Fruit fly (Drosophila melanogaster) whole organism, adult: ENCODE results near the gene CG9368.

Experiments used
- CG11617 ChIP-seq: fragments of 200-800 bp; sonication (Bioruptor generic); optimal IDR thresholded peaks from 2 replicates; lab custom pipeline; 2017; ENCODE audit warnings: mild to moderate bottlenecking, missing biosample characterization, missing genetic modification reagents, missing genetic modification characterization
- CG12768 ChIP-seq: fragments of 200-800 bp; sonication (Bioruptor generic); optimal IDR thresholded peaks from 2 replicates; lab custom pipeline; 2017; ENCODE audit warnings: missing biosample characterization, missing genetic modification characterization, mild to moderate bottlenecking, moderate library complexity, missing genetic modification reagents
- CG14711 ChIP-seq: fragments of 200-800 bp; sonication (Bioruptor generic); optimal IDR thresholded peaks from 2 replicates; lab custom pipeline; 2018; ENCODE audit warnings: missing biosample characterization, mild to moderate bottlenecking, missing genetic modification characterization, moderate library complexity
- CG1620 ChIP-seq: fragments of 200-800 bp; sonication (Bioruptor generic); optimal IDR thresholded peaks from 2 replicates; lab custom pipeline; 2016; ENCODE audit warnings: missing biosample characterization, missing genetic modification characterization
- CG33017 ChIP-seq: fragments of 200-800 bp; sonication (Bioruptor generic); optimal IDR thresholded peaks from 2 replicates; lab custom pipeline; 2018; ENCODE audit warnings: missing biosample characterization, mild to moderate bottlenecking, missing genetic modification characterization, moderate library complexity
- CG5204 ChIP-seq: fragments of 200-800 bp; sonication (Bioruptor generic); optimal IDR thresholded peaks from 2 replicates; lab custom pipeline; 2016; ENCODE audit warnings: missing biosample characterization, missing genetic modification characterization
- CG7045 ChIP-seq: fragments of 200-800 bp; sonication (Bioruptor generic); optimal IDR thresholded peaks from 2 replicates; lab custom pipeline; 2017; ENCODE audit warnings: missing biosample characterization, mild to moderate bottlenecking, missing genetic modification characterization
- CG7101 ChIP-seq: fragments of 200-800 bp; sonication (Bioruptor generic); optimal IDR thresholded peaks from 2 replicates; lab custom pipeline; 2018; ENCODE audit warnings: missing biosample characterization, mild to moderate bottlenecking, missing genetic modification characterization, moderate library complexity
- Clk ChIP-seq: fragments of 200-800 bp; sonication (Bioruptor generic); optimal IDR thresholded peaks from 2 replicates; lab custom pipeline; 2017; ENCODE audit warnings: missing biosample characterization, missing genetic modification characterization
- Crg-1 ChIP-seq: fragments of 200-800 bp; sonication (Bioruptor generic); optimal IDR thresholded peaks from 2 replicates; lab custom pipeline; 2016; ENCODE audit warnings: missing biosample characterization, missing genetic modification characterization
- Hr96 ChIP-seq: fragments of 200-800 bp; sonication (Bioruptor generic); optimal IDR thresholded peaks from 2 replicates; lab custom pipeline; 2016; ENCODE audit warnings: missing biosample characterization, missing genetic modification characterization
- Mnt ChIP-seq: fragments of 200-800 bp; sonication (Bioruptor generic); optimal IDR thresholded peaks from 2 replicates; lab custom pipeline; 2016; ENCODE audit warnings: missing biosample characterization, mild to moderate bottlenecking, missing genetic modification characterization
- bab1 ChIP-seq: fragments of 200-800 bp; sonication (Bioruptor generic); optimal IDR thresholded peaks from 3 replicates; lab custom pipeline; 2019; ENCODE audit warnings: missing biosample characterization, mild to moderate bottlenecking, missing genetic modification characterization, moderate library complexity
- cic ChIP-seq: fragments of 200-800 bp; sonication (Bioruptor generic); optimal IDR thresholded peaks from 2 replicates; lab custom pipeline; 2017; ENCODE audit warnings: missing biosample characterization, mild to moderate bottlenecking, missing genetic modification characterization, moderate library complexity
- cnc ChIP-seq, 2 experiments: fragments of >200 bp; optimal IDR thresholded peaks; 2 replicates each; lab custom pipeline; 2017
- kay ChIP-seq: fragments of 200-800 bp; sonication (Bioruptor generic); peaks from one replicate; lab custom pipeline; 2016; ENCODE audit warnings: missing biosample characterization, missing genetic modification characterization, borderline replicate concordance
- ovo ChIP-seq: fragments of 200-800 bp; sonication (Bioruptor generic); optimal IDR thresholded peaks from 2 replicates; lab custom pipeline; 2016; ENCODE audit warnings: missing biosample characterization, missing genetic modification characterization
- pad ChIP-seq: fragments of 200-800 bp; sonication (Bioruptor generic); optimal IDR thresholded peaks from 3 replicates; lab custom pipeline; 2017; ENCODE audit warnings: missing biosample characterization, missing genetic modification characterization, mild to moderate bottlenecking, moderate library complexity, missing genetic modification reagents
- tj ChIP-seq: fragments of 200-800 bp; sonication (Bioruptor generic); optimal IDR thresholded peaks from 3 replicates; lab custom pipeline; 2017; ENCODE audit warnings: missing biosample characterization, mild to moderate bottlenecking, missing genetic modification characterization, moderate library complexity
- toe ChIP-seq: fragments of 200-800 bp; sonication (Bioruptor generic); optimal IDR thresholded peaks from 2 replicates; lab custom pipeline; 2016; ENCODE audit warnings: missing biosample characterization, missing genetic modification characterization

CG9368 gene

DNA sequence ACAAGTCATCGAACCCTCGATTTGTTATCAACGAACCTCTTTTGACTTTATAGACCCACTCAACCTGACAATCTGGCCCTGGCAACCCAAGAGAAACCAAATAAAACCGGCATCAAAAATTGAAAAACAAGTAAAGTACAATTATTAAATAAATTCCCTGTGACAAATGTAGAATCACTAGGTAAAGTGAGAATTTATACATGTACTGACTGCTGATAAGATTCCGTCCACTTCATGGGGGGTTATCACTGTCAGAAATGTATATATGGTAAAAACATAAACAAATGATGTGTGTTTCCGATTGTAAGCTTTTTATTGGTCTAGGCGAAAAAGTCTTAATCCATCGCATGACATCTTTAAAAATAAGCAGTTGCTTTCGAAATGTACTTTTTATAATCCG lies 47.2 kb downstream of the CG9368 start:
- TF ChIP-seq CG14711 (tag; lab: Kevin White, UChicago) (no peak), bab1 (GFP tag; lab: Kevin White, UChicago) (no peak), Clk (no peak), CG5204 (GFP tag; lab: Kevin White, UChicago) (no peak), CG7101 (tag; lab: Kevin White, UChicago) (no peak), CG12768 (no peak), Mnt (GFP tag; lab: Kevin White, UChicago) (no peak), CG33017 (tag; lab: Kevin White, UChicago) (no peak), CG7045 (GFP tag; lab: Kevin White, UChicago) (no peak)

DNA sequence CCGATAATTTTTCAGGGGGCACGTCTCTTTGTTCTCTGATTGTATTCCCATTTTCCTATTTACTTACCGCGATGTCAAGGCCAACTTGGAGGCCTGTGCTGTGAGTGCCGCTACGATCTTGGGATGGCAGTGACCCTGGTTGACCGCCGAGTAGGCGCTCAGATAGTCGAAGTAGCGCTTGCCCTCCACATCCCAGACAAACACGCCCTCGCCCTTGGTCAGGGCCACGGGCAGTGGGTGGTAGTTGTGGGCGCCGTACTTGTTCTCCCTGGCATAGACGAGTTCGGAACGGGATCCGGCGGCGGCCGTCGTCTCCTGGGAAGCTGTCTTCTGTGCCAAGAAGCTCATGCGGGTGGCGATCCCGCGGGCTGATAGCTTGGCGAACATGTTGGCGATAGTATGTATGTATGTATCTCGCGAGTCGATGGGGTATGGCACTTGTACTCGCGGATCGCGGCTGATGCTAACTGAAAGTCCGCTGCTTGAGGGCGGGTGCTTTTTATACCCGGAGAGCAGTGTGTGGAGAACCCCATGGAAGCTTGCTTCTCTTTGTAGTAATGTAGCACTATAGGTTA lies 48.0 kb downstream of the CG9368 start, which contains the start of gene Oat:
Oat (minus strand) TSS at position 478 of the 575 bp plus-strand sequence.
- TF ChIP-seq bab1 (GFP tag; lab: Kevin White, UChicago) (peak; percentile 35), kay (no peak)

DNA sequence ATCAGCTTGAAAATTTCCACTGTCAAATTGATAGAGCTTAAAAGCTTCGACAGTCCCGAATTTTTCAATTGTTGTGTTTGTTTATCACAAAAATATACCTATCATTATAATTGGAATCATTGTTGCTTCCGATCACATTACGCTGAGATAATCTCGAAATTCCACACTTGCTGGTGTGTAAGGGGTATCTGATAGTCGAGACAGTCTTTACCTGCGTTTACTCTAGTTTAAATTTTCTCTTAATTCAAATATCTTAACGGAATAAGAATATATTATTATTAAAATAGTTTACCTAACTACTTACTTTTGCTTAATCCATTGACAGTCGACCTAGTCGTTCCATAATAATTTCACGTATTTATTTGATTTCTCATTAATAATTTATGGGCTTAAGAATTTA lies 48.7 kb downstream of the CG9368 start:
- no peak for TF ChIP-seq CG11617 (GFP tag; lab: Kevin White, UChicago)

DNA sequence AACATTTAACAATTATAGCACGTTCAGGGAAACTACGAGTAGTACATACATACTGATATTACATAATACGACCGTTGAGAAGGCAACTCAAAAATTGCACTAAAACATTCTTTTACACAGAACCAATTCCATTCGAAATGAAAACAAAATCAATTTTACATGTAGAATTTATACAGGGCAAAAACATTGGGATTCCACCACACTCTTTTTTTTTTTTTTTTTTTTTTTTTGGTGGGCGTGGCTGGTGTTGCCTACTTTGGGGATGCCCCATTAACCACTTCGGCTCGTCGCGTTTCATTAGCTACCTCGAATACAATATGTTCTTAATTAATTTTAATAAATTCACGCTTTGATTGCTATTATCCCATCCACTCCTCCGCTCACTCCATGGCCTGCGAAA lies 49.2 kb downstream of the CG9368 start:
- no peak for TF ChIP-seq Crg-1 (GFP tag; lab: Kevin White, UChicago)
- no peak for TF ChIP-seq CG1620 (GFP tag; lab: Kevin White, UChicago)
- TF ChIP-seq CG11617 (GFP tag; lab: Kevin White, UChicago): peak; percentile 18
- peak; percentile 35 for TF ChIP-seq Hr96 (GFP tag; lab: Kevin White, UChicago)
- TF ChIP-seq CG7045 (GFP tag; lab: Kevin White, UChicago): peak; percentile 56
- no peak for TF ChIP-seq ovo (GFP tag; lab: Kevin White, UChicago)
- TF ChIP-seq CG12768: no peak

DNA sequence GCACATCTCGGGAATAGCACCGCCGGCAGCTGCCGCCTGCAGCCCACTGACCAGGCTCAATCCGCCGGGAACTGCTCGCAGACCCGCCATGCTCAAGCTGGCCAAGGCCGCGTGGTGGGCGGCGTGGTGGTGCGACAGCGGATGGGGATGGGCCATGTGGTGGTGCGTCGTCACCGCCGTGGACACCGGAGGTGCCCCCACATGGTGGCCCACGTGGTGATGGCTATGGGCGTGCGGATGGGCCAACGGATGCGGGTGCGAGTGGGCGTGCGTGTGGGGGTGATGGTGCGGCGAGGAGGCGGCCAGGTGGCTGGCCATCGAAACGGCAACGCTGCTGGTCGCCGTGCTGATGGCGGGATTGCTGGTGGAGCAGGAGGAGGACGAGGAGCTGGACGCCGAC lies 52.0 kb downstream of the CG9368 start:
- no peak for TF ChIP-seq toe (GFP tag; lab: Kevin White, UChicago)
- no peak for TF ChIP-seq cnc (optimal IDR thresholded peaks at IDR 0.05; lab: Kevin White, UChicago)
- no peak for TF ChIP-seq CG12768
- no peak for TF ChIP-seq CG33017 (tag; lab: Kevin White, UChicago)
- no peak for TF ChIP-seq CG11617 (GFP tag; lab: Kevin White, UChicago)
- no peak for TF ChIP-seq CG7045 (GFP tag; lab: Kevin White, UChicago)
- TF ChIP-seq CG14711 (tag; lab: Kevin White, UChicago): no peak
- TF ChIP-seq Clk: no peak
- no peak for TF ChIP-seq Hr96 (GFP tag; lab: Kevin White, UChicago)
- no peak for TF ChIP-seq Crg-1 (GFP tag; lab: Kevin White, UChicago)
- TF ChIP-seq CG7101 (tag; lab: Kevin White, UChicago): no peak
- TF ChIP-seq pad: no peak
- TF ChIP-seq CG1620 (GFP tag; lab: Kevin White, UChicago): no peak
- TF ChIP-seq tj (GFP tag; lab: Kevin White, UChicago): no peak
- TF ChIP-seq kay: no peak
- TF ChIP-seq bab1 (GFP tag; lab: Kevin White, UChicago): no peak
- no peak for TF ChIP-seq CG5204 (GFP tag; lab: Kevin White, UChicago)
- TF ChIP-seq cic: no peak
- TF ChIP-seq ovo (GFP tag; lab: Kevin White, UChicago): no peak
- TF ChIP-seq Mnt (GFP tag; lab: Kevin White, UChicago): no peak
